Worm (Caenorhabditis elegans) whole organism, midembryonic: ENCODE data around the gene sor-1.
A peak's percentile ranks its signal among the peaks of the same experiment; 100 is the strongest.

ENCODE experiments used
- flt-1 ChIP-seq: fragments of 200-800 bp; sonication (Bioruptor generic); IDR thresholded peaks from 2 replicates; pipeline ENCODE4 v1.3.6; 2022; ENCODE audit warnings: missing genetic modification characterization, missing compliant biosample characterization
- klf-2 ChIP-seq: fragments of 200-800 bp; sonication (Bioruptor generic); conservative IDR thresholded peaks from 2 replicates; pipeline ENCODE4 v1.3.6; 2022; ENCODE audit warnings: missing genetic modification reagents, missing genetic modification characterization, missing compliant biosample characterization
- med-1 ChIP-seq: sonication (generic microtip); optimal IDR thresholded peaks from 2 replicates; lab custom pipeline; 2017; ENCODE audit warnings: missing genetic modification characterization, mild to moderate bottlenecking, missing compliant biosample characterization, antibody characterized with exemption, missing genetic modification reagents; ENCODE audit not compliant: insufficient read depth
- tab-1 ChIP-seq: fragments of 200-800 bp; sonication (Bioruptor generic); IDR thresholded peaks from 2 replicates; pipeline ENCODE4 v1.3.6; 2022; ENCODE audit warnings: missing genetic modification characterization, missing compliant biosample characterization
- ztf-29 ChIP-seq: fragments of 200-800 bp; sonication (Bioruptor generic); IDR thresholded peaks from 2 replicates; pipeline ENCODE4 v1.3.6; 2022; ENCODE audit warnings: missing genetic modification reagents, missing genetic modification characterization, missing compliant biosample characterization

- TF ChIP-seq ztf-29 (no peak), klf-2 (GFP tag; lab: Robert Waterston, UW) (no peak), flt-1 (GFP tag; lab: Robert Waterston, UW) (0 out of 2 replicates have a peak, but pooled peaks have one; percentile 17), tab-1 (GFP tag; lab: Robert Waterston, UW) (no peak), med-1 (no peak)
Observed at ce11 chrIII:8405449-8405962, 12.5 kb upstream of the sor-1 start, which contains the start of the genes ubxn-4 and cyy-1.
